Fruit fly (Drosophila melanogaster) whole organism, prepupa: ENCODE measurements around the gene CG13813.

ENCODE experiments used
- Blimp-1 ChIP-seq: fragments of 200-800 bp; sonication (Bioruptor generic); optimal IDR thresholded peaks from 3 replicates; lab custom pipeline; 2017; ENCODE audit warnings: missing biosample characterization, missing genetic modification characterization, mild to moderate bottlenecking, moderate library complexity, missing genetic modification reagents
- CG16779 ChIP-seq: fragments of 200-800 bp; sonication (Bioruptor generic); optimal IDR thresholded peaks from 3 replicates; lab custom pipeline; 2017; ENCODE audit warnings: missing biosample characterization, mild to moderate bottlenecking, missing genetic modification characterization
- CG6276 ChIP-seq: fragments of 200-800 bp; sonication (Bioruptor generic); optimal IDR thresholded peaks from 2 replicates; lab custom pipeline; 2017; ENCODE audit warnings: missing biosample characterization, mild to moderate bottlenecking, missing genetic modification characterization
- CG8319 ChIP-seq: fragments of 200-800 bp; sonication (Bioruptor generic); optimal IDR thresholded peaks from 3 replicates; lab custom pipeline; 2016; ENCODE audit warnings: missing biosample characterization, missing genetic modification characterization
- Eip93F ChIP-seq: fragments of 200-800 bp; sonication (Bioruptor generic); optimal IDR thresholded peaks from 2 replicates; lab custom pipeline; 2016; ENCODE audit warnings: missing biosample characterization, mild to moderate bottlenecking, missing genetic modification characterization
- Ets96B ChIP-seq: fragments of 200-800 bp; optimal IDR thresholded peaks from 2 replicates; lab custom pipeline; 2019; ENCODE audit warnings: missing biosample characterization, mild to moderate bottlenecking, missing genetic modification characterization, moderate library complexity
- Hr39 ChIP-seq: fragments of 200-800 bp; sonication (Bioruptor generic); optimal IDR thresholded peaks from 2 replicates; lab custom pipeline; 2016; ENCODE audit warnings: missing biosample characterization, missing genetic modification characterization
- Lpt ChIP-seq: fragments of 200-800 bp; sonication (Bioruptor generic); optimal IDR thresholded peaks from 3 replicates; lab custom pipeline; 2016; ENCODE audit warnings: missing biosample characterization, missing genetic modification characterization
- Sox102F ChIP-seq: fragments of 200-800 bp; sonication (Bioruptor generic); optimal IDR thresholded peaks from 2 replicates; lab custom pipeline; 2016; ENCODE audit warnings: missing biosample characterization, mild to moderate bottlenecking, missing genetic modification characterization
- cyc ChIP-seq: fragments of 200-800 bp; sonication (Bioruptor generic); optimal IDR thresholded peaks from 3 replicates; lab custom pipeline; 2016; ENCODE audit warnings: missing biosample characterization, missing genetic modification characterization
- fd59A ChIP-seq: fragments of 200-800 bp; sonication (Bioruptor generic); optimal IDR thresholded peaks from 2 replicates; lab custom pipeline; 2017; ENCODE audit warnings: missing biosample characterization, mild to moderate bottlenecking, missing genetic modification characterization, missing genetic modification reagents
- vri ChIP-seq: fragments of 200-800 bp; sonication (Bioruptor generic); optimal IDR thresholded peaks from 3 replicates; lab custom pipeline; 2016; ENCODE audit warnings: missing biosample characterization, mild to moderate bottlenecking, missing genetic modification characterization

DNA sequence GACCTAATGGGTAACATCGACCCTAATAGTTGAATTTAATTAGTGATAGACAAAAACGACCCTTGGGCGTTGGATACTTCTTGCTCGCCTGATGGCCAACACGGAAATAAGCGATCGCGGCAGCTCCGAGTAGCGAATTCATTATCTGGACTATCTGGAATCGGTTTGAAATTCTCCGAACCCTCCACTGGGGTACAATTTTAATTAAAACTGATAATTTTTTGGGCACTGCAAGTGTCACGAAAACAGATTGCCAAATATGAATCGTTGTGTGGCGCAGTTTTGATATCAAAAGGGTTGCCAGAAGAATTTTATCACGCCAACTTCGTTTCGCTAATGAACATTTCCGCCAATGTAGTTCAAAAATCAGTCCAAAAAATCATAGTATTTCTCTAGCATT lies 21.6 kb upstream of the CG13813 start:
- TF ChIP-seq CG16779 (tag; lab: Kevin White, UChicago) (no peak), Eip93F (GFP tag; lab: Kevin White, UChicago) (no peak), Sox102F (GFP tag; lab: Kevin White, UChicago) (no peak), fd59A (no peak), CG6276 (GFP tag; lab: Kevin White, UChicago) (no peak), vri (GFP tag; lab: Kevin White, UChicago) (no peak), Ets96B (tag; lab: Kevin White, UChicago) (no peak), cyc (GFP tag; lab: Kevin White, UChicago) (no peak), Hr39 (GFP tag; lab: Kevin White, UChicago) (no peak), Lpt (GFP tag; lab: Kevin White, UChicago) (no peak), Blimp-1 (no peak), CG8319 (no peak)
